Worm (Caenorhabditis elegans): Measurements from ENCODE around the gene athp-3.

DNA sequence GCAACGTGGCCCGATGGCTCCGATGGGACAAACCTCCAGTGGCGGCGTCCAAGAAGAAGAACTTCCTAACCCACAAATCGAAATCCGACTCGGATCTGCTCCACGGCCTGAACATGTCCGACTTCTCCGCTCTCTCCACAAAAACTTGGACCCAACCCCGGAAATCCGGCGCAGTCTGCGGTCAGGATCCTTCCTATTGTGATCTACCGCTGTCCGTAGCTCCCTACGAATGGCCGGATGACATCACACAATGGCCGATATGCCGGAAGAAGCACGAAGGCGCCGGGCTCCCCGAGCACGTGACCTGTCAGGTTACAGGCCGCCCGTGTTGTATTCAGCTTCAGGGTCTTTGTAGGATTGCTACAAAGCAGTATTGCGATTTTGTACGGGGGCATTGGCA, 37.9 kb downstream of the athp-3 start:
- no peak for TF ChIP-seq dao-5 (tag; optimal IDR thresholded peaks at IDR 0.05)
- no peak for TF ChIP-seq him-1 (tag; optimal IDR thresholded peaks at IDR 0.05)
- no peak for TF ChIP-seq W03F9.2 (tag; optimal IDR thresholded peaks at IDR 0.05)
